Worm (Caenorhabditis elegans): ENCODE measurements around the gene F42H10.6.

F42H10.6 gene

ce11 chrIII:8491945-8492344, 11.7 kb upstream of the F42H10.6 start:
- TF ChIP-seq ama-1 (optimal IDR thresholded peaks at IDR 0.05) (no peak), ceh-36 (tag; optimal IDR thresholded peaks at IDR 0.05) (no peak), B0310.2 (tag; optimal IDR thresholded peaks at IDR 0.05) (no peak), hmbx-1 (tag; optimal IDR thresholded peaks at IDR 0.05) (no peak), pes-1 (GFP tag; IDR thresholded peaks at IDR 0.05) (no peak), tbx-37 (GFP tag; conservative IDR thresholded peaks at IDR 0.05) (no peak), flt-1 (GFP tag; IDR thresholded peaks at IDR 0.05) (no peak), aly-1 (tag; optimal IDR thresholded peaks at IDR 0.05) (no peak), ets-7 (tag; optimal IDR thresholded peaks at IDR 0.05) (no peak), tbx-11 (GFP tag; IDR thresholded peaks at IDR 0.05) (no peak)

- TF ChIP-seq tbx-37 (GFP tag; conservative IDR thresholded peaks at IDR 0.05), result no peak
- TF ChIP-seq B0310.2 (tag; optimal IDR thresholded peaks at IDR 0.05), result no peak
- no peak for TF ChIP-seq tra-4 (tag; optimal IDR thresholded peaks at IDR 0.05)
- no peak for TF ChIP-seq pes-1 (GFP tag; IDR thresholded peaks at IDR 0.05)
- TF ChIP-seq hmbx-1 (tag; optimal IDR thresholded peaks at IDR 0.05), result no peak
- TF ChIP-seq tbx-11 (GFP tag; IDR thresholded peaks at IDR 0.05), result no peak
- no peak for TF ChIP-seq ceh-36 (tag; optimal IDR thresholded peaks at IDR 0.05)
- no peak for TF ChIP-seq ceh-13 (GFP tag; optimal IDR thresholded peaks at IDR 0.05)
Measured at ce11 chrIII:8490254-8490653, 10.0 kb upstream of the F42H10.6 start, which contains the start of the genes ess-2 and F42H10.2. Gene ess-2 (minus strand): TSS chrIII:8490352. Gene F42H10.2 (plus strand): TSS chrIII:8490620.

ce11 chrIII:8483853-8484252, 3.6 kb upstream of the F42H10.6 start, which contains the start of gene F42H10.3:
Gene F42H10.3 (plus strand): TSS chrIII:8484153.
- TF ChIP-seq ceh-36 (tag; optimal IDR thresholded peaks at IDR 0.05), result no peak
- TF ChIP-seq tra-4 (tag; optimal IDR thresholded peaks at IDR 0.05), result no peak
- TF ChIP-seq tbx-11 (GFP tag; IDR thresholded peaks at IDR 0.05), result no peak
- no peak for TF ChIP-seq flt-1 (GFP tag; IDR thresholded peaks at IDR 0.05)
- no peak for TF ChIP-seq aly-1 (tag; optimal IDR thresholded peaks at IDR 0.05)
- no peak for TF ChIP-seq tbx-37 (GFP tag; conservative IDR thresholded peaks at IDR 0.05)
- TF ChIP-seq hmg-4 (GFP tag; optimal IDR thresholded peaks at IDR 0.05), result no peak
- TF ChIP-seq ets-7 (tag; optimal IDR thresholded peaks at IDR 0.05), result no peak
- TF ChIP-seq hmbx-1 (tag; optimal IDR thresholded peaks at IDR 0.05), result no peak
- TF ChIP-seq sea-1 (GFP tag; conservative IDR thresholded peaks at IDR 0.05), result no peak
- no peak for TF ChIP-seq ceh-13 (GFP tag; optimal IDR thresholded peaks at IDR 0.05)

- TF ChIP-seq aly-1 (tag; optimal IDR thresholded peaks at IDR 0.05) (no peak), flt-1 (GFP tag; IDR thresholded peaks at IDR 0.05) (no peak)
Measured at ce11 chrIII:8479322-8479864, 862 bp downstream of the F42H10.6 start.

- TF ChIP-seq scrt-1 (GFP tag; IDR thresholded peaks at IDR 0.05) (0 out of 2 replicates have a peak, but pooled peaks have one; percentile 16), hmbx-1 (tag; optimal IDR thresholded peaks at IDR 0.05) (no peak), sea-1 (GFP tag; conservative IDR thresholded peaks at IDR 0.05) (0 out of 2 replicates have a peak, but pooled peaks have one; percentile 43)
Measured at ce11 chrIII:8473292-8473691, 7.0 kb downstream of the F42H10.6 start.

- no peak for TF ChIP-seq ama-1 (optimal IDR thresholded peaks at IDR 0.05)
Measured at ce11 chrIII:8467520-8467919, 12.7 kb downstream of the F42H10.6 start.

- TF ChIP-seq tbx-11 (GFP tag; IDR thresholded peaks at IDR 0.05), result no peak
- TF ChIP-seq hnd-1 (tag; optimal IDR thresholded peaks at IDR 0.05), result no peak
Measured at ce11 chrIII:8466735-8467134, 13.5 kb downstream of the F42H10.6 start, which contains the start of gene mig-39. Gene mig-39 (plus strand): TSS chrIII:8467035.

- no peak for TF ChIP-seq tbx-37 (GFP tag; conservative IDR thresholded peaks at IDR 0.05)
- no peak for TF ChIP-seq F13C5.2 (tag; optimal IDR thresholded peaks at IDR 0.05)
- no peak for TF ChIP-seq ceh-36 (tag; optimal IDR thresholded peaks at IDR 0.05)
- no peak for TF ChIP-seq flt-1 (GFP tag; IDR thresholded peaks at IDR 0.05)
- TF ChIP-seq ama-1 (optimal IDR thresholded peaks at IDR 0.05), result no peak
- TF ChIP-seq aly-1 (tag; optimal IDR thresholded peaks at IDR 0.05), result no peak
- TF ChIP-seq hmg-4 (GFP tag; optimal IDR thresholded peaks at IDR 0.05), result no peak
- no peak for TF ChIP-seq hmbx-1 (tag; optimal IDR thresholded peaks at IDR 0.05)
- no peak for TF ChIP-seq ets-7 (tag; optimal IDR thresholded peaks at IDR 0.05)
- TF ChIP-seq tbx-11 (GFP tag; IDR thresholded peaks at IDR 0.05), result no peak
- TF ChIP-seq hnd-1 (tag; optimal IDR thresholded peaks at IDR 0.05), result no peak
- no peak for TF ChIP-seq scrt-1 (GFP tag; IDR thresholded peaks at IDR 0.05)
- TF ChIP-seq pes-1 (GFP tag; IDR thresholded peaks at IDR 0.05), result no peak
- TF ChIP-seq ceh-13 (GFP tag; optimal IDR thresholded peaks at IDR 0.05), result no peak
- no peak for TF ChIP-seq tra-4 (tag; optimal IDR thresholded peaks at IDR 0.05)
- TF ChIP-seq sea-1 (GFP tag; conservative IDR thresholded peaks at IDR 0.05), result no peak
- TF ChIP-seq B0310.2 (tag; optimal IDR thresholded peaks at IDR 0.05), result no peak
Measured at ce11 chrIII:8461410-8461809, 18.8 kb downstream of the F42H10.6 start.

ce11 chrIII:8457605-8458004, 22.6 kb downstream of the F42H10.6 start:
- no peak for TF ChIP-seq flt-1 (GFP tag; IDR thresholded peaks at IDR 0.05)
- TF ChIP-seq hnd-1 (tag; optimal IDR thresholded peaks at IDR 0.05), result no peak
- TF ChIP-seq sea-1 (GFP tag; conservative IDR thresholded peaks at IDR 0.05), result no peak
- TF ChIP-seq B0310.2 (tag; optimal IDR thresholded peaks at IDR 0.05), result no peak
- no peak for TF ChIP-seq tbx-37 (GFP tag; conservative IDR thresholded peaks at IDR 0.05)
- no peak for TF ChIP-seq pes-1 (GFP tag; IDR thresholded peaks at IDR 0.05)
- TF ChIP-seq tra-4 (tag; optimal IDR thresholded peaks at IDR 0.05), result no peak
- no peak for TF ChIP-seq aly-1 (tag; optimal IDR thresholded peaks at IDR 0.05)
- TF ChIP-seq scrt-1 (GFP tag; IDR thresholded peaks at IDR 0.05), result no peak
- TF ChIP-seq hmg-4 (GFP tag; optimal IDR thresholded peaks at IDR 0.05), result no peak
- no peak for TF ChIP-seq ceh-36 (tag; optimal IDR thresholded peaks at IDR 0.05)
- TF ChIP-seq ama-1 (optimal IDR thresholded peaks at IDR 0.05), result no peak
